Fruit fly (Drosophila melanogaster): Measurements from ENCODE around the gene CG44014.

The CG44014 gene

dm6 chr3R:15552733-15553132 lies 44.0 kb upstream of the CG44014 start, which contains the start of gene AOX4:
AOX4 (minus strand) TSS chr3R:15552833.
- TF ChIP-seq sqz (GFP tag; optimal IDR thresholded peaks at IDR 0.05): no peak
- no peak for TF ChIP-seq Atf6 (GFP tag; IDR thresholded peaks at IDR 0.05)
- TF ChIP-seq maf-S (GFP tag; optimal IDR thresholded peaks at IDR 0.05): no peak
- TF ChIP-seq dati (GFP tag; IDR thresholded peaks at IDR 0.05): no peak
- no peak for TF ChIP-seq NfI (GFP tag; optimal IDR thresholded peaks at IDR 0.05)
- no peak for TF ChIP-seq Sry-β (GFP tag; optimal IDR thresholded peaks at IDR 0.05)
- no peak for TF ChIP-seq zen (tag; optimal IDR thresholded peaks at IDR 0.05)
- no peak for TF ChIP-seq zfh1 (GFP tag; IDR thresholded peaks at IDR 0.05)
- no peak for TF ChIP-seq Xrp1 (GFP tag; IDR thresholded peaks at IDR 0.05)
- TF ChIP-seq CG2875 (GFP tag; optimal IDR thresholded peaks at IDR 0.05): no peak
- TF ChIP-seq Scr (GFP tag; IDR thresholded peaks at IDR 0.05; ENCODE audit: partially characterized antibody): no peak
- TF ChIP-seq CG5953 (GFP tag; IDR thresholded peaks at IDR 0.05): no peak
- no peak for TF ChIP-seq E2f2 (GFP tag; IDR thresholded peaks at IDR 0.05)
- TF ChIP-seq slp2 (GFP tag; optimal IDR thresholded peaks at IDR 0.05): no peak
- no peak for TF ChIP-seq Side (GFP tag; optimal IDR thresholded peaks at IDR 0.05)
- TF ChIP-seq nom (GFP tag; optimal IDR thresholded peaks at IDR 0.05): no peak
- no peak for TF ChIP-seq Sox102F (GFP tag; optimal IDR thresholded peaks at IDR 0.05)
- no peak for TF ChIP-seq Doc3 (GFP tag; IDR thresholded peaks at IDR 0.05; ENCODE audit: partially characterized antibody)

- peak; percentile 63 for TF ChIP-seq zfh2 (GFP tag; optimal IDR thresholded peaks at IDR 0.05)
- TF ChIP-seq lbe (GFP tag; optimal IDR thresholded peaks at IDR 0.05): peak; percentile 45
- peak; percentile 9; the same call in 1 of the 2 replicates for TF ChIP-seq Poxn (GFP tag; IDR thresholded peaks at IDR 0.05)
- peak; percentile 39 for TF ChIP-seq bcd (GFP tag; optimal IDR thresholded peaks at IDR 0.05)
- TF ChIP-seq Meics (GFP tag; optimal IDR thresholded peaks at IDR 0.05): peak; percentile 39
- peak; percentile 54 for TF ChIP-seq lilli (GFP tag; optimal IDR thresholded peaks at IDR 0.05)
- peak; percentile 35 for TF ChIP-seq CoRest (tag; optimal IDR thresholded peaks at IDR 0.05)
- no peak for TF ChIP-seq maf-S (GFP tag; optimal IDR thresholded peaks at IDR 0.05)
- no peak for TF ChIP-seq CG1792 (GFP tag; optimal IDR thresholded peaks at IDR 0.05)
- TF ChIP-seq Ets65A (GFP tag): peak; percentile 69
- TF ChIP-seq nmo (GFP tag; optimal IDR thresholded peaks at IDR 0.05): peak; percentile 6
- TF ChIP-seq abd-A (tag; optimal IDR thresholded peaks at IDR 0.05): no peak
- TF ChIP-seq dimm (GFP tag; IDR thresholded peaks at IDR 0.05): no peak
- peak; percentile 60 for TF ChIP-seq CG30403 (GFP tag; optimal IDR thresholded peaks at IDR 0.05)
- TF ChIP-seq gsb (GFP tag; IDR thresholded peaks at IDR 0.05): no peak
- TF ChIP-seq lab (GFP tag; optimal IDR thresholded peaks at IDR 0.05): peak; percentile 20
- peak; percentile 21 for TF ChIP-seq Max (GFP tag; optimal IDR thresholded peaks at IDR 0.05)
- TF ChIP-seq Hmx (GFP tag; optimal IDR thresholded peaks at IDR 0.05): no peak
- TF ChIP-seq CG5180 (GFP tag; optimal IDR thresholded peaks at IDR 0.05): no peak
- peak; percentile 76 for TF ChIP-seq Usf (GFP tag; optimal IDR thresholded peaks at IDR 0.05)
- TF ChIP-seq CG31441 (GFP tag; IDR thresholded peaks at IDR 0.05): 0 out of 2 replicates have a peak, but pooled peaks have one; percentile 8
- peak; percentile 33; the same call in 1 of the 2 replicates for TF ChIP-seq Ptx1 (GFP tag; IDR thresholded peaks at IDR 0.05)
- TF ChIP-seq p53 (GFP tag; optimal IDR thresholded peaks at IDR 0.05): no peak
- TF ChIP-seq BtbVII (GFP tag; optimal IDR thresholded peaks at IDR 0.05): no peak
- TF ChIP-seq CG11456 (GFP tag; IDR thresholded peaks at IDR 0.05): peak; percentile 47; the same call in 1 of the 3 replicates
- TF ChIP-seq ftz-f1 (GFP tag; optimal IDR thresholded peaks at IDR 0.05): no peak
- peak; percentile 0 for TF ChIP-seq CG15269 (tag; optimal IDR thresholded peaks at IDR 0.05)
- no peak for TF ChIP-seq CG33213 (GFP tag; optimal IDR thresholded peaks at IDR 0.05)
- no peak for TF ChIP-seq CG1647 (GFP tag; optimal IDR thresholded peaks at IDR 0.05)
- TF ChIP-seq HLH54F (GFP tag; optimal IDR thresholded peaks at IDR 0.05): peak; percentile 34
- TF ChIP-seq sd (tag; optimal IDR thresholded peaks at IDR 0.05): peak; percentile 85
- TF ChIP-seq wek (GFP tag; optimal IDR thresholded peaks at IDR 0.05): no peak
- TF ChIP-seq Hsf (GFP tag; optimal IDR thresholded peaks at IDR 0.05): no peak
Measured at dm6 chr3R:15547827-15548517, 39.3 kb upstream of the CG44014 start, which contains the start of gene AOX3. AOX3 (minus strand) TSS chr3R:15548188.

All from whole organism, embryonic.